Worm (Caenorhabditis elegans): ENCODE measurements around the gene copg-1.

copg-1 gene

DNA sequence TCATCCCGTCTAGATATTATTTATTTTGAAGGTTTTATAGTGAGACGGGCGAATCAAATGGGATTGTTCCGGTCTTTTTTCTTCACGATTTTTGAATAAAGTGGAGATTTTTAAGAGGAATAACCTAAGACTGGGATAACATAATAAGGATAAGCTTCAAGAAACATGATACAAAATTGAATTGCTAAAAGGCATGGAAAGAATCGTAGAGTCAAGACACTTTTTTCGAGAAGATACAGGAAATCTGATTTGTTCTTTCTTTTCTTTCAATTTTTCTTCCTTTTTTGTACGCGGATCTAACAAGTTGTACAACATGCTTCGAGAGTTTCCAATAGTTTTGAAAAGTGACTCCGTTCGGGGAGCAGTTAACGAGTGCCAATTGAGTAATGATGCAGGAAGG lies 39.8 kb downstream of the copg-1 start:
- no peak for TF ChIP-seq ceh-36 (tag; optimal IDR thresholded peaks at IDR 0.05)
- no peak for TF ChIP-seq hmbx-1 (tag; optimal IDR thresholded peaks at IDR 0.05)
- TF ChIP-seq pes-1 (GFP tag; IDR thresholded peaks at IDR 0.05) = no peak
- TF ChIP-seq hnd-1 (tag; optimal IDR thresholded peaks at IDR 0.05) = no peak
- TF ChIP-seq ceh-13 (GFP tag; optimal IDR thresholded peaks at IDR 0.05) = no peak
- TF ChIP-seq hmg-4 (GFP tag; optimal IDR thresholded peaks at IDR 0.05) = no peak
- no peak for TF ChIP-seq tra-4 (tag; optimal IDR thresholded peaks at IDR 0.05)
- no peak for TF ChIP-seq tbx-37 (GFP tag; conservative IDR thresholded peaks at IDR 0.05)
- no peak for TF ChIP-seq tbx-11 (GFP tag; IDR thresholded peaks at IDR 0.05)
- TF ChIP-seq sea-1 (GFP tag; conservative IDR thresholded peaks at IDR 0.05) = no peak
- TF ChIP-seq F13C5.2 (tag; optimal IDR thresholded peaks at IDR 0.05) = no peak
- TF ChIP-seq flt-1 (GFP tag; IDR thresholded peaks at IDR 0.05) = no peak
- no peak for TF ChIP-seq aly-1 (tag; optimal IDR thresholded peaks at IDR 0.05)
- TF ChIP-seq ets-7 (tag; optimal IDR thresholded peaks at IDR 0.05) = no peak
- no peak for TF ChIP-seq ama-1 (optimal IDR thresholded peaks at IDR 0.05)

DNA sequence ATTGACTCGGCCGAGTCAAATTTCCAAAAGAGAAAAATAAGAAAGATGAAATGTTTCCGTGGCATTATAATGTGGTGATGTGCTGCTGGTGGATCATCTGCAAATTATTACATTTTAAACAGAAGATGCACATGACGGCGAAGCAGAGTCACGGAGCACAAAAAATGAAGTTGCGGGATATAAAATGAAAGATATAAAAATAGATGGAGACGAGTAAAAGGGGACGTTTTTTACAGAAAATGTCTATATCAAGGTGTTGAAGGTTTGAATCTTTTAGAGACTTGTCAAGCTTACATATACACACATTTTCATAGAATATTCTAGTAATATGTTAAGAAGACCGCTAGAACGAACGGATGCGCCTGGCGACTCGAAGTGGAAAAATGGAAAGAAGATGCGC lies 42.6 kb downstream of the copg-1 start, which contains the start of gene ptrg-1:
Gene ptrg-1, minus strand, starts transcription at position 101 of the 400 bp plus-strand sequence.
- TF ChIP-seq pes-1 (GFP tag; IDR thresholded peaks at IDR 0.05) = no peak
- no peak for TF ChIP-seq hmbx-1 (tag; optimal IDR thresholded peaks at IDR 0.05)
- no peak for TF ChIP-seq ama-1 (optimal IDR thresholded peaks at IDR 0.05)
- TF ChIP-seq tbx-37 (GFP tag; conservative IDR thresholded peaks at IDR 0.05) = no peak

- TF ChIP-seq tra-4 (tag; optimal IDR thresholded peaks at IDR 0.05) = no peak
- no peak for TF ChIP-seq tbx-37 (GFP tag; conservative IDR thresholded peaks at IDR 0.05)
- no peak for TF ChIP-seq scrt-1 (GFP tag; IDR thresholded peaks at IDR 0.05)
- no peak for TF ChIP-seq pes-1 (GFP tag; IDR thresholded peaks at IDR 0.05)
- no peak for TF ChIP-seq hmbx-1 (tag; optimal IDR thresholded peaks at IDR 0.05)
- TF ChIP-seq ceh-13 (GFP tag; optimal IDR thresholded peaks at IDR 0.05) = no peak
- TF ChIP-seq ama-1 (optimal IDR thresholded peaks at IDR 0.05) = no peak
- TF ChIP-seq flt-1 (GFP tag; IDR thresholded peaks at IDR 0.05) = no peak
- no peak for TF ChIP-seq sea-1 (GFP tag; conservative IDR thresholded peaks at IDR 0.05)
Observed at ce11 chrIV:10197317-10197867, 45.6 kb downstream of the copg-1 start, which contains the start of gene gon-4. Gene gon-4 (plus strand): TSS chrIV:10197817.

Measured in whole organism, early embryonic.